Fruit fly (Drosophila melanogaster): ENCODE measurements around the gene nAChRbeta2.
A peak's percentile ranks its signal among the peaks of the same experiment; 100 is the strongest.

Gene nAChRbeta2

dm6 chr3R:24557020-24557465, 42.1 kb upstream of the nAChRbeta2 start (continued):
- TF ChIP-seq Stat92E (GFP tag; optimal IDR thresholded peaks at IDR 0.05), result peak in 1 of 3 experiments; percentile 78
- peak; percentile 73; the same call in 2 of the 3 replicates for TF ChIP-seq dysf (GFP tag; IDR thresholded peaks at IDR 0.05)
- peak; percentile 22 for TF ChIP-seq pum (GFP tag; optimal IDR thresholded peaks at IDR 0.05)
- 0 out of 2 replicates have a peak, but pooled peaks have one; percentile 4 for TF ChIP-seq ap (GFP tag; IDR thresholded peaks at IDR 0.05)
- TF ChIP-seq CG13424 (tag; optimal IDR thresholded peaks at IDR 0.05), result peak; percentile 49
- peak; percentile 52 for TF ChIP-seq CG4282 (GFP tag; optimal IDR thresholded peaks at IDR 0.05)
- TF ChIP-seq CG6765 (GFP tag; optimal IDR thresholded peaks at IDR 0.05), result no peak
- peak; percentile 44 for TF ChIP-seq HHEX (GFP tag; optimal IDR thresholded peaks at IDR 0.05)
- peak; percentile 73; the same call in 3 of the 4 replicates for TF ChIP-seq Gug (GFP tag; IDR thresholded peaks at IDR 0.05)
- no peak for TF ChIP-seq CG12104 (GFP tag; optimal IDR thresholded peaks at IDR 0.05)
- TF ChIP-seq CG11723 (GFP tag; optimal IDR thresholded peaks at IDR 0.05), result no peak
- TF ChIP-seq HmgD (GFP tag; optimal IDR thresholded peaks at IDR 0.05), result peak; percentile 26
- peak; percentile 54 for TF ChIP-seq CG12659 (GFP tag; optimal IDR thresholded peaks at IDR 0.05)
- TF ChIP-seq CG6689 (GFP tag; IDR thresholded peaks at IDR 0.05), result no peak
- peak; percentile 99 for TF ChIP-seq CTCF (GFP tag; optimal IDR thresholded peaks at IDR 0.05)
- peak; percentile 7 for TF ChIP-seq btn (GFP tag; optimal IDR thresholded peaks at IDR 0.05)
- peak; percentile 59 for TF ChIP-seq caup (GFP tag; optimal IDR thresholded peaks at IDR 0.05; ENCODE audit: severe bottlenecking)
- TF ChIP-seq CG12299 (tag; optimal IDR thresholded peaks at IDR 0.05), result no peak
- no peak for TF ChIP-seq pb (GFP tag; optimal IDR thresholded peaks at IDR 0.05)
- TF ChIP-seq bowl (GFP tag; IDR thresholded peaks at IDR 0.05), result peak; percentile 45; the same call in 1 of the 2 replicates
- no peak for TF ChIP-seq mirr (GFP tag; optimal IDR thresholded peaks at IDR 0.05)
- TF ChIP-seq Usf (GFP tag; optimal IDR thresholded peaks at IDR 0.05), result peak; percentile 4
- no peak; the same call in 1 of the 2 replicates for TF ChIP-seq CG4730 (GFP tag; IDR thresholded peaks at IDR 0.05)
- peak; percentile 61 for TF ChIP-seq CG7786 (GFP tag; optimal IDR thresholded peaks at IDR 0.05)
- TF ChIP-seq tap (tag; optimal IDR thresholded peaks at IDR 0.05), result no peak
- TF ChIP-seq CG16815 (GFP tag; optimal IDR thresholded peaks at IDR 0.05), result peak; percentile 45
- TF ChIP-seq Dll (GFP tag; IDR thresholded peaks at IDR 0.05; ENCODE audit: partially characterized antibody), result peak; percentile 61; the same call in 1 of the 4 replicates
- TF ChIP-seq Dek (tag; optimal IDR thresholded peaks at IDR 0.05), result peak; percentile 53
- peak; percentile 46 for TF ChIP-seq ind (GFP tag; optimal IDR thresholded peaks at IDR 0.05)
- no peak for TF ChIP-seq CG9437 (GFP tag; optimal IDR thresholded peaks at IDR 0.05)
- no peak for TF ChIP-seq Max (GFP tag; optimal IDR thresholded peaks at IDR 0.05)
- TF ChIP-seq CG13287 (GFP tag; IDR thresholded peaks at IDR 0.05; ENCODE audit: partially characterized antibody), result peak; percentile 63
- no peak for TF ChIP-seq CG3838 (GFP tag; optimal IDR thresholded peaks at IDR 0.05)
- peak; percentile 46; the same call in 1 of the 2 replicates for TF ChIP-seq Adf1 (GFP tag; IDR thresholded peaks at IDR 0.05)
- TF ChIP-seq CG12942 (GFP tag; optimal IDR thresholded peaks at IDR 0.05), result peak; percentile 35
- no peak for TF ChIP-seq Mrtf (GFP tag; IDR thresholded peaks at IDR 0.05)
- TF ChIP-seq NC2β (GFP tag; optimal IDR thresholded peaks at IDR 0.05), result peak; percentile 69
- TF ChIP-seq tll (GFP tag; optimal IDR thresholded peaks at IDR 0.05), result no peak
- peak in 1 of 2 experiments; percentile 58 for TF ChIP-seq insv (GFP tag; optimal IDR thresholded peaks at IDR 0.05)
- no peak for TF ChIP-seq Rx (GFP tag; IDR thresholded peaks at IDR 0.05)
- TF ChIP-seq CG8359 (GFP tag; optimal IDR thresholded peaks at IDR 0.05; ENCODE audit: borderline replicate concordance), result no peak
- TF ChIP-seq dpn (GFP tag; optimal IDR thresholded peaks at IDR 0.05), result peak; percentile 78 to 79
- TF ChIP-seq Ets65A (GFP tag), result peak; percentile 93
- TF ChIP-seq Ptx1 (GFP tag; IDR thresholded peaks at IDR 0.05), result peak; percentile 74
- no peak for TF ChIP-seq CG30431 (GFP tag; optimal IDR thresholded peaks at IDR 0.05)
- TF ChIP-seq CG6813 (GFP tag; optimal IDR thresholded peaks at IDR 0.05), result no peak
- no peak for TF ChIP-seq pros (GFP tag; optimal IDR thresholded peaks at IDR 0.05)
- TF ChIP-seq CG7928 (GFP tag; optimal IDR thresholded peaks at IDR 0.05), result no peak
- TF ChIP-seq dmrt99B (tag; optimal IDR thresholded peaks at IDR 0.05), result no peak
- peak; percentile 46 to 84 for TF ChIP-seq chif (GFP tag; optimal IDR thresholded peaks at IDR 0.05)
